Worm (Caenorhabditis elegans) whole organism, L4/young adult: Measurements from ENCODE around the gene R08C7.4.

ENCODE experiments used
- W03F9.2 ChIP-seq: fragments of 150-350 bp; optimal IDR thresholded peaks from 2 replicates; lab custom pipeline; 2014; ENCODE audit warnings: missing biosample characterization, missing genetic modification characterization
- dao-5 ChIP-seq: sonication (generic microtip); optimal IDR thresholded peaks from 2 replicates; lab custom pipeline; 2016; ENCODE audit warnings: missing genotype, missing genetic modification characterization, moderate library complexity, missing compliant biosample characterization
- him-1 ChIP-seq: sonication (generic microtip); optimal IDR thresholded peaks from 2 replicates; lab custom pipeline; 2016; ENCODE audit warnings: missing genotype, missing genetic modification reagents, missing genetic modification characterization, missing compliant biosample characterization

- no peak for TF ChIP-seq him-1 (tag; lab: Kevin White, UChicago)
- no peak for TF ChIP-seq dao-5
- no peak for TF ChIP-seq W03F9.2 (tag; lab: Kevin White, UChicago)
Measured at ce11 chrIV:4480027-4480426, 45.2 kb downstream of the R08C7.4 start, which contains the start of gene M01H9.10.
